Fruit fly (Drosophila melanogaster): Measurements from ENCODE around the gene Hpd.

Gene Hpd

DNA sequence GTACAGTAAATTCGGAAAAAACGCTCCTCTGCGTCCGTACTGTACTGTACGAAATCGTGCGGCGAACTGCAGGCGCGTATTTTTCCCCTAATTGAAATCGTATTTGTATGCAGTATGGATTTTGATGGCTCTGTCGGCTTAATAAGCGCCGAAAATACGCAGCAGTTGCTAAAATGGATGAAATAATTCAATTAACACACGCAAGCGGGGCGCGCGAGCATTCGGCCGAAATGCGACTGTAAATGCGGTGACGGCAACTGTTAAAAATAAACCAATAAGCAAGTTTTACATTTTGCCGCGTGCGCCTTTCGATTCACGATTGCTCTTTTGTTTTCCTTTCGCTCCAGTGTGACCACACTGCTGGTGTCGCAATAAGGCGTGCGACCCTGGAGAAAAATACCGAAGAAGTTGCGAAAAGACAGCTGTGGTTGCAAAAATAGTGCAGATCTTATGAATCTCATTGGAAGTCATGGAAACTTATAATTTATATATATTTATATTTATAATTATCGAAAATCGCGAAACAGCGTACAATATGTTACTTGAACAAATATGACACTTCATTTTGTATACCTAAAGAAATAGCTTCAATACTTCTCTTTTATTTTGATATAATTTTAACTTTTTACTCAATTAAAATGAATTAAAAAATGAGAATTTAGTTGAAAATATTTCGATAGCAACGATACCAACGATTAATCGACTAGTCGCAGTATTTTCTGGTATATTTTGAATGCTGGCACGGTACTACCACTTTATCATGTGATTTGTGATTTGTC lies 33.5 kb upstream of the Hpd start, which contains the start of the genes CG32428 and CG5969 (continued):
- TF ChIP-seq fd85E (GFP tag; optimal IDR thresholded peaks at IDR 0.05) (peak; percentile 33), Ets21C (GFP tag; optimal IDR thresholded peaks at IDR 0.05) (peak; percentile 34), Lpt (GFP tag; optimal IDR thresholded peaks at IDR 0.05) (no peak), CG34406 (GFP tag; optimal IDR thresholded peaks at IDR 0.05) (peak; percentile 80), OdsH (GFP tag; optimal IDR thresholded peaks at IDR 0.05) (peak; percentile 71), CG6276 (GFP tag; optimal IDR thresholded peaks at IDR 0.05) (peak; percentile 56), fd59A (GFP tag; optimal IDR thresholded peaks at IDR 0.05) (no peak), acj6 (GFP tag; optimal IDR thresholded peaks at IDR 0.05) (peak; percentile 73), net (GFP tag; optimal IDR thresholded peaks at IDR 0.05) (peak; percentile 57), CG9139 (GFP tag; optimal IDR thresholded peaks at IDR 0.05) (no peak), CG6854 (GFP tag; optimal IDR thresholded peaks at IDR 0.05) (no peak), CG6163 (GFP tag; IDR thresholded peaks at IDR 0.05) (peak; percentile 88), Hr38 (GFP tag; optimal IDR thresholded peaks at IDR 0.05) (no peak), Blimp-1 (GFP tag; optimal IDR thresholded peaks at IDR 0.05) (peak; percentile 46), Ets96B (tag; optimal IDR thresholded peaks at IDR 0.05) (peak; percentile 75), vri (GFP tag; optimal IDR thresholded peaks at IDR 0.05) (peak; percentile 65), topi (GFP tag; optimal IDR thresholded peaks at IDR 0.05) (peak; percentile 16), Eip78C (GFP tag) (peak; percentile 78), CG3919 (GFP tag; optimal IDR thresholded peaks at IDR 0.05) (peak; percentile 74), Hr4 (GFP tag; optimal IDR thresholded peaks at IDR 0.05) (peak; percentile 62), CG8319 (GFP tag; optimal IDR thresholded peaks at IDR 0.05) (peak; percentile 28), CG31627 (GFP tag; optimal IDR thresholded peaks at IDR 0.05) (peak; percentile 47), Eip93F (GFP tag; optimal IDR thresholded peaks at IDR 0.05) (peak; percentile 64), CG8119 (GFP tag; IDR thresholded peaks at IDR 0.05) (no peak; the same call in 2 of the 3 replicates), CG11902 (GFP tag; optimal IDR thresholded peaks at IDR 0.05) (peak; percentile 58), CG4318 (GFP tag; optimal IDR thresholded peaks at IDR 0.05) (peak; percentile 68), CG6808 (GFP tag; optimal IDR thresholded peaks at IDR 0.05) (peak; percentile 48), Met (GFP tag; optimal IDR thresholded peaks at IDR 0.05) (peak; percentile 47), CG11762 (GFP tag; optimal IDR thresholded peaks at IDR 0.05; ENCODE audit: insufficient read depth) (peak; percentile 41), CG10631 (GFP tag; optimal IDR thresholded peaks at IDR 0.05) (peak; percentile 79), fkh (GFP tag; optimal IDR thresholded peaks at IDR 0.05) (peak; percentile 61), CG8632 (GFP tag; optimal IDR thresholded peaks at IDR 0.05) (peak; percentile 75), CG15336 (GFP tag; IDR thresholded peaks at IDR 0.05) (peak; percentile 83), eg (GFP tag; IDR thresholded peaks at IDR 0.05) (peak; percentile 90)

DNA sequence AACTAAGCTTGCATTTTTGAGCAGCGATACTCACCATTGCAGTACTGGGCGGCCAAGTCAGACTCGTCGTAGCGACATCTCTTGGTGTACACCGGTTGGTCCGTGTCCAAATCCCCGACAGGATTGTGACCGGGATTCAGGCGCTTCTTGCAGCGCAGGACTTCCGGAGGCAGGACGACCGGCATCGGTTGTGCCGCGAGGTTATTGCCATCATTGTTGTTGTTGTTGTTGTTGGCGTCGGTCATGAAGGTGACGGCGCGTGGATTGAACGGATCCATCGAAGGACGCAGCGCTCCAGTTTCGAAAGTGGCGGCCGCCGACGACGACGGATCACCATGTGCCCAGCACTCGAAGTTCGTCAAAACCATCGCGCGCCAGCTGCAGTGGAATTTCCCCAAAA lies 32.9 kb upstream of the Hpd start:
- TF ChIP-seq OdsH (GFP tag; optimal IDR thresholded peaks at IDR 0.05) (no peak), CG6276 (GFP tag; optimal IDR thresholded peaks at IDR 0.05) (no peak), cyc (GFP tag; optimal IDR thresholded peaks at IDR 0.05) (no peak), CG8319 (GFP tag; optimal IDR thresholded peaks at IDR 0.05) (no peak), eg (GFP tag; IDR thresholded peaks at IDR 0.05) (no peak), fd59A (GFP tag; optimal IDR thresholded peaks at IDR 0.05) (no peak), salr (GFP tag; optimal IDR thresholded peaks at IDR 0.05) (no peak), CG3919 (GFP tag; optimal IDR thresholded peaks at IDR 0.05) (no peak), CG1621 (tag; optimal IDR thresholded peaks at IDR 0.05) (no peak), Sox15 (GFP tag; optimal IDR thresholded peaks at IDR 0.05) (no peak), CG10669 (GFP tag; optimal IDR thresholded peaks at IDR 0.05) (no peak), acj6 (GFP tag; optimal IDR thresholded peaks at IDR 0.05) (no peak), Eip75B (GFP tag; optimal IDR thresholded peaks at IDR 0.05) (no peak), dac (GFP tag; optimal IDR thresholded peaks at IDR 0.05) (no peak), Sox102F (GFP tag; optimal IDR thresholded peaks at IDR 0.05) (no peak), topi (GFP tag; optimal IDR thresholded peaks at IDR 0.05) (no peak), Met (GFP tag; optimal IDR thresholded peaks at IDR 0.05) (no peak), CG31627 (GFP tag; optimal IDR thresholded peaks at IDR 0.05) (no peak), CG8119 (GFP tag; IDR thresholded peaks at IDR 0.05) (no peak), Ets21C (GFP tag; optimal IDR thresholded peaks at IDR 0.05) (no peak)

All from whole organism, prepupa.